Fruit fly (Drosophila melanogaster) Kc167 (cell line): Measurements from ENCODE around the gene Sfp96F.

Source experiments
- Myc ChIP-seq: fragments of >200 bp; optimal IDR thresholded peaks from 2 replicates; lab custom pipeline; 2017; ENCODE audit warnings: missing external identifiers
- h ChIP-seq: fragments of >200 bp; optimal IDR thresholded peaks from 3 replicates; lab custom pipeline; 2018; ENCODE audit warnings: missing external identifiers
- insv ChIP-seq: fragments of >200 bp; optimal IDR thresholded peaks from 3 replicates; lab custom pipeline; 2018; ENCODE audit warnings: missing external identifiers
- psq ChIP-seq: fragments of >200 bp; optimal IDR thresholded peaks from 2 replicates; lab custom pipeline; 2017; ENCODE audit warnings: missing external identifiers

dm6 chr3R:25815179-25815578 lies 14.8 kb downstream of the Sfp96F start, which contains the start of gene CG14354:
- TF ChIP-seq insv, result no peak
- TF ChIP-seq psq (lab: Kevin White, UChicago), result no peak
- no peak for TF ChIP-seq Myc
- no peak for TF ChIP-seq h
